Fruit fly (Drosophila melanogaster) whole organism, embryonic: Measurements from ENCODE around the gene Acf.

Experiments
- ATbp ChIP-seq: fragments of 200-800 bp; sonication (Bioruptor generic); optimal IDR thresholded peaks from 2 replicates; lab custom pipeline; 2017; ENCODE audit warnings: missing biosample characterization, mild to moderate bottlenecking, missing genetic modification characterization, missing genetic modification reagents
- CG10209 ChIP-seq: fragments of 200-800 bp; sonication (Bioruptor generic); optimal IDR thresholded peaks from 3 replicates; lab custom pipeline; 2017; ENCODE audit warnings: missing biosample characterization, mild to moderate bottlenecking, missing genetic modification characterization, missing genetic modification reagents
- CG12236 ChIP-seq: fragments of 200-800 bp; sonication (Bioruptor generic); optimal IDR thresholded peaks from 2 replicates; lab custom pipeline; 2016; ENCODE audit warnings: missing biosample characterization, missing genetic modification characterization
- CG12659 ChIP-seq: fragments of 200-800 bp; sonication (Bioruptor generic); optimal IDR thresholded peaks from 3 replicates; lab custom pipeline; 2017; ENCODE audit warnings: mild to moderate bottlenecking, missing biosample characterization, missing genetic modification reagents, missing genetic modification characterization
- CG13287 ChIP-seq: fragments of 200-800 bp; sonication (Bioruptor generic); IDR thresholded peaks from 2 replicates; pipeline ENCODE4 v1.3.6; 2022; ENCODE audit warnings: missing biosample characterization, missing genetic modification characterization; ENCODE audit not compliant: partially characterized antibody
- CG13894 ChIP-seq: fragments of 200-800 bp; sonication (Bioruptor generic); optimal IDR thresholded peaks from 3 replicates; lab custom pipeline; 2018; ENCODE audit warnings: missing biosample characterization, mild to moderate bottlenecking, missing genetic modification characterization, moderate library complexity
- CG1529 ChIP-seq: fragments of 200-800 bp; sonication (Bioruptor generic); optimal IDR thresholded peaks from 3 replicates; lab custom pipeline; 2018; ENCODE audit warnings: missing biosample characterization, missing genetic modification characterization
- CG15479 ChIP-seq: fragments of 200-800 bp; sonication (Bioruptor generic); optimal IDR thresholded peaks from 3 replicates; lab custom pipeline; 2019; ENCODE audit warnings: missing biosample characterization, mild to moderate bottlenecking, missing genetic modification characterization, moderate library complexity
- CG1602 ChIP-seq: fragments of 200-800 bp; sonication (Bioruptor generic); optimal IDR thresholded peaks from 3 replicates; lab custom pipeline; 2016; ENCODE audit warnings: missing biosample characterization, missing genetic modification characterization
- CG1832 ChIP-seq: fragments of 200-800 bp; sonication (Bioruptor generic); optimal IDR thresholded peaks from 2 replicates; lab custom pipeline; 2017; ENCODE audit warnings: missing biosample characterization, mild to moderate bottlenecking, missing genetic modification characterization, inconsistent platforms
- CG2129 ChIP-seq: fragments of 200-800 bp; sonication (Bioruptor generic); IDR thresholded peaks from 2 replicates; pipeline ENCODE4 v1.3.6; 2022; ENCODE audit warnings: missing biosample characterization, missing genetic modification characterization; ENCODE audit not compliant: partially characterized antibody
- CG32772 ChIP-seq: fragments of 200-800 bp; sonication (Bioruptor generic); IDR thresholded peaks from 2 replicates; pipeline ENCODE4 v1.3.6; 2022; ENCODE audit warnings: missing biosample characterization, missing genetic modification characterization
- CG3281 ChIP-seq: fragments of 200-800 bp; sonication (Bioruptor generic); optimal IDR thresholded peaks from 3 replicates; lab custom pipeline; 2017; ENCODE audit warnings: missing biosample characterization, mild to moderate bottlenecking, missing genetic modification characterization
- CG3847 ChIP-seq: fragments of 200-800 bp; sonication (Bioruptor generic); IDR thresholded peaks from 2 replicates; pipeline ENCODE4 v1.3.6; 2022; ENCODE audit warnings: missing biosample characterization, missing genetic modification characterization
- CG4424 ChIP-seq: fragments of 200-800 bp; sonication (Bioruptor generic); optimal IDR thresholded peaks from 3 replicates; lab custom pipeline; 2016; ENCODE audit warnings: missing biosample characterization, missing genetic modification characterization
- CG6654 ChIP-seq: fragments of 200-800 bp; sonication (Bioruptor generic); optimal IDR thresholded peaks from 2 replicates; lab custom pipeline; 2017; ENCODE audit warnings: missing biosample characterization, mild to moderate bottlenecking, missing genetic modification characterization
- CG6765 ChIP-seq: fragments of 200-800 bp; sonication (Bioruptor generic); optimal IDR thresholded peaks from 3 replicates; lab custom pipeline; 2017; ENCODE audit warnings: missing biosample characterization, mild to moderate bottlenecking, missing genetic modification characterization
- CG6791 ChIP-seq: fragments of 200-800 bp; sonication (Bioruptor generic); IDR thresholded peaks from 3 replicates; pipeline ENCODE4 v1.3.6; 2022; ENCODE audit warnings: missing biosample characterization, missing genetic modification characterization; ENCODE audit not compliant: partially characterized antibody
- CG6854 ChIP-seq: fragments of 200-800 bp; sonication (Bioruptor generic); optimal IDR thresholded peaks from 3 replicates; lab custom pipeline; 2017; ENCODE audit warnings: missing biosample characterization, mild to moderate bottlenecking, missing genetic modification characterization
- CG7745 ChIP-seq: fragments of 200-800 bp; sonication (Bioruptor generic); optimal IDR thresholded peaks from 2 replicates; lab custom pipeline; 2018; ENCODE audit warnings: missing biosample characterization, mild to moderate bottlenecking, missing genetic modification characterization, moderate library complexity
- D19B ChIP-seq: fragments of 200-800 bp; sonication (Bioruptor generic); optimal IDR thresholded peaks from 2 replicates; lab custom pipeline; 2017; ENCODE audit warnings: missing biosample characterization, mild to moderate bottlenecking, missing genetic modification characterization
- HmgZ ChIP-seq: fragments of 200-800 bp; sonication (Bioruptor generic); optimal IDR thresholded peaks from 2 replicates; lab custom pipeline; 2018; ENCODE audit warnings: missing biosample characterization, mild to moderate bottlenecking, missing genetic modification characterization
- MESR4 ChIP-seq: fragments of 200-800 bp; sonication (Bioruptor generic); optimal IDR thresholded peaks from 2 replicates; lab custom pipeline; 2018; ENCODE audit warnings: missing biosample characterization, mild to moderate bottlenecking, missing genetic modification characterization, moderate library complexity
- NC2β ChIP-seq: fragments of 200-800 bp; sonication (Bioruptor generic); optimal IDR thresholded peaks from 2 replicates; lab custom pipeline; 2016; ENCODE audit warnings: missing biosample characterization, missing genetic modification characterization
- PHDP ChIP-seq: fragments of 200-800 bp; sonication (Bioruptor generic); optimal IDR thresholded peaks from 3 replicates; lab custom pipeline; 2018; ENCODE audit warnings: missing biosample characterization, mild to moderate bottlenecking, missing genetic modification characterization, moderate library complexity
- Spps ChIP-seq: fragments of 200-800 bp; sonication (Bioruptor generic); optimal IDR thresholded peaks from 2 replicates; lab custom pipeline; 2018; ENCODE audit warnings: missing biosample characterization, mild to moderate bottlenecking, missing genetic modification characterization
- Ssrp ChIP-seq: fragments of 200-800 bp; sonication (Bioruptor generic); optimal IDR thresholded peaks from 2 replicates; lab custom pipeline; 2018; ENCODE audit warnings: missing biosample characterization, mild to moderate bottlenecking, missing genetic modification characterization, moderate library complexity
- Taf1 ChIP-seq: fragments of 200-800 bp; sonication (Bioruptor generic); IDR thresholded peaks from 2 replicates; pipeline ENCODE4 v1.3.6; 2022; ENCODE audit warnings: missing biosample characterization, missing genetic modification characterization
- Usf ChIP-seq: fragments of 200-800 bp; sonication (Bioruptor generic); optimal IDR thresholded peaks from 2 replicates; lab custom pipeline; 2017; ENCODE audit warnings: missing genotype, missing biosample characterization, missing genetic modification characterization
- ash1 ChIP-seq: fragments of 200-800 bp; sonication (Bioruptor generic); optimal IDR thresholded peaks from 2 replicates; lab custom pipeline; 2018; ENCODE audit warnings: missing biosample characterization, mild to moderate bottlenecking, missing genetic modification characterization
- cato ChIP-seq: fragments of 200-800 bp; sonication (Bioruptor generic); optimal IDR thresholded peaks from 2 replicates; lab custom pipeline; 2016; ENCODE audit warnings: missing biosample characterization, missing genetic modification characterization, borderline replicate concordance
- cg ChIP-seq: fragments of 200-800 bp; sonication (Bioruptor generic); optimal IDR thresholded peaks from 3 replicates; lab custom pipeline; 2019; ENCODE audit warnings: missing biosample characterization, mild to moderate bottlenecking, missing genetic modification characterization, moderate library complexity
- croc ChIP-seq: fragments of 200-800 bp; sonication (Bioruptor generic); conservative IDR thresholded peaks from 3 replicates; pipeline ENCODE4 v1.3.6; 2022; ENCODE audit warnings: missing biosample characterization, missing genetic modification characterization
- dpn ChIP-seq, 2 experiments: fragments of 200-800 bp; sonication (Bioruptor generic); optimal IDR thresholded peaks; 3 replicates each; lab custom pipeline; 2016; ENCODE audit warnings: missing biosample characterization in 2 of 2, missing genetic modification characterization in 2 of 2
- esg ChIP-seq: fragments of 200-800 bp; sonication (Bioruptor generic); conservative IDR thresholded peaks from 2 replicates; pipeline ENCODE4 v1.3.6; 2022; ENCODE audit warnings: missing biosample characterization, missing genetic modification characterization
- eve ChIP-seq, 2 experiments: fragments of >200 bp; optimal IDR thresholded peaks; 2 replicates each; lab custom pipeline; 2017; ENCODE audit warnings: missing biosample characterization in 2 of 2, missing genetic modification characterization in 2 of 2
- grn ChIP-seq: fragments of 200-800 bp; sonication (Bioruptor generic); optimal IDR thresholded peaks from 3 replicates; lab custom pipeline; 2017; ENCODE audit warnings: missing biosample characterization, missing genetic modification characterization
- ind ChIP-seq: fragments of 200-800 bp; sonication (Bioruptor generic); optimal IDR thresholded peaks from 3 replicates; lab custom pipeline; 2016; ENCODE audit warnings: missing biosample characterization, missing genetic modification characterization
- kni ChIP-seq: fragments of 200-800 bp; sonication (Bioruptor generic); optimal IDR thresholded peaks from 3 replicates; lab custom pipeline; 2017; ENCODE audit warnings: mild to moderate bottlenecking, missing biosample characterization, missing genetic modification reagents, missing genetic modification characterization
- lilli ChIP-seq: fragments of 200-800 bp; sonication (Bioruptor generic); optimal IDR thresholded peaks from 3 replicates; lab custom pipeline; 2016; ENCODE audit warnings: missing biosample characterization, missing genetic modification characterization
- lov ChIP-seq, 2 experiments: fragments of 200-800 bp in 1 of 2; fragments of >200 bp in 1 of 2; sonication (Bioruptor generic) in 1 of 2; IDR thresholded peaks in 1 of 2; optimal IDR thresholded peaks in 1 of 2; 2 replicates in 1 of 2; 3 replicates in 1 of 2; pipeline versions ENCODE4 v1.3.6 to Lab custom; 2017 to 2022; ENCODE audit warnings: missing biosample characterization in 1 of 2, missing genetic modification characterization in 1 of 2
- mam ChIP-seq: fragments of 200-800 bp; sonication (Bioruptor generic); optimal IDR thresholded peaks from 3 replicates; lab custom pipeline; 2016; ENCODE audit warnings: missing biosample characterization, missing genetic modification characterization
- odd ChIP-seq: fragments of 200-800 bp; sonication (Bioruptor generic); optimal IDR thresholded peaks from 2 replicates; lab custom pipeline; 2017; ENCODE audit warnings: missing biosample characterization, mild to moderate bottlenecking, missing genetic modification characterization
- onecut ChIP-seq: fragments of 200-800 bp; sonication (Bioruptor generic); IDR thresholded peaks from 2 replicates; pipeline ENCODE4 v1.3.6; 2022; ENCODE audit warnings: missing biosample characterization, missing genetic modification characterization
- otp ChIP-seq: fragments of 200-800 bp; sonication (Bioruptor generic); IDR thresholded peaks from 3 replicates; pipeline ENCODE4, ENCODE4 v1.3.6; 2022; ENCODE audit warnings: missing biosample characterization, missing genetic modification characterization
- peb ChIP-seq: fragments of 200-800 bp; sonication (Bioruptor generic); IDR thresholded peaks from 2 replicates; pipeline ENCODE4 v1.3.6; 2022; ENCODE audit warnings: missing biosample characterization, missing genetic modification characterization
- pum ChIP-seq: fragments of 200-800 bp; sonication (Bioruptor generic); optimal IDR thresholded peaks from 2 replicates; lab custom pipeline; 2016; ENCODE audit warnings: missing biosample characterization, missing genetic modification characterization
- stwl ChIP-seq: fragments of 200-800 bp; sonication (Bioruptor generic); optimal IDR thresholded peaks from 3 replicates; lab custom pipeline; 2018; ENCODE audit warnings: missing biosample characterization, mild to moderate bottlenecking, missing genetic modification characterization, moderate library complexity
- twi ChIP-seq: fragments of 200-800 bp; optimal IDR thresholded peaks from 2 replicates; lab custom pipeline; 2019; ENCODE audit warnings: missing biosample characterization, mild to moderate bottlenecking, missing genetic modification characterization, moderate library complexity
- zf30C ChIP-seq: fragments of 200-800 bp; sonication (Bioruptor generic); optimal IDR thresholded peaks from 3 replicates; lab custom pipeline; 2018; ENCODE audit warnings: missing biosample characterization, mild to moderate bottlenecking, missing genetic modification characterization

Gene Acf

DNA sequence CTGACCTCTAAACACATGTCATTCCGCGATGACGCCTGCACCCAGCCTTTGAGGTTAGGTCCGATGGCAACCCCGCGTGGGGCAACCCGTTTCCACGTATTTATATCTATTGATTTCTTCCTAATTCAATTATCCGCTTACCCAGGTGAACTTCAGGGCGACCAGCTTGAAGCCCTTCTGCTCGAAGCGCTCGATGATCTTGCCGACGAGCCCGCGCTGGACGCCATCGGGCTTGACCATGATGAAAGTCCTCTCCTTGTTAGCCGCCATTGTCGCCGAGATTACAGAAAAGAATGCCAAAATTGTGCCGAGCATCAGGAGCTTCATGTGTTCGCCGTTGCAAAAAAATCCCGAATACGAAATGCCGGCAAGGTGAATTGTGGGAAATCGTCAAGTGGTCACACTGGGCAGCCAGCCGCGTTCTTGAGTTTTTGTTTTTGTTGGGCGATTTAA lies 48.1 kb upstream of the Acf start, which contains the start of gene awd (continued):
- no peak for TF ChIP-seq ATbp (GFP tag; lab: Kevin White, UChicago)
- no peak for TF ChIP-seq Spps
- TF ChIP-seq HmgZ (tag; lab: Kevin White, UChicago): peak; percentile 50
- TF ChIP-seq peb (GFP tag; lab: Robert Waterston, UW): no peak
- TF ChIP-seq Taf1: no peak
- TF ChIP-seq Usf: no peak
- peak in 1 of 2 experiments; percentile 1 for TF ChIP-seq dpn (GFP tag; optimal IDR thresholded peaks at IDR 0.05; lab: Kevin White, UChicago)
- TF ChIP-seq mam (GFP tag; lab: Kevin White, UChicago): no peak
- no peak for TF ChIP-seq esg (GFP tag; lab: Robert Waterston, UW)
- TF ChIP-seq cg (GFP tag; lab: Kevin White, UChicago): no peak
- TF ChIP-seq CG3847 (GFP tag; lab: Robert Waterston, UW): no peak
- peak; percentile 50 for TF ChIP-seq stwl (tag; lab: Kevin White, UChicago)
- TF ChIP-seq CG1529 (GFP tag; lab: Kevin White, UChicago): no peak
- TF ChIP-seq MESR4: peak; percentile 89
- TF ChIP-seq CG12236 (GFP tag; lab: Kevin White, UChicago): no peak
- no peak for TF ChIP-seq D19B (GFP tag; lab: Kevin White, UChicago)
- no peak for TF ChIP-seq CG6791 (GFP tag; lab: Robert Waterston, UW)
- no peak for TF ChIP-seq CG4424 (GFP tag; lab: Kevin White, UChicago)
- no peak for TF ChIP-seq pum (GFP tag; lab: Kevin White, UChicago)
- TF ChIP-seq ash1 (GFP tag; lab: Kevin White, UChicago): no peak
- no peak for TF ChIP-seq CG10209 (GFP tag; lab: Kevin White, UChicago)
- TF ChIP-seq CG1602 (GFP tag; lab: Kevin White, UChicago): no peak
- no peak for TF ChIP-seq ind (GFP tag; lab: Kevin White, UChicago)
- no peak for TF ChIP-seq otp (GFP tag; lab: Robert Waterston, UW)
- TF ChIP-seq CG15479 (GFP tag; lab: Kevin White, UChicago): no peak
- peak; percentile 75 for TF ChIP-seq onecut
- TF ChIP-seq CG6654: no peak
- TF ChIP-seq odd: no peak
- TF ChIP-seq CG13894 (tag; lab: Kevin White, UChicago): no peak
- TF ChIP-seq CG7745 (tag; lab: Kevin White, UChicago): no peak
- peak; percentile 23; the same call in 1 of the 2 replicates for TF ChIP-seq CG13287 (GFP tag; lab: Robert Waterston, UW)
- no peak for TF ChIP-seq PHDP
- no peak for TF ChIP-seq kni (GFP tag; lab: Kevin White, UChicago)
- TF ChIP-seq CG1832 (GFP tag; lab: Kevin White, UChicago): no peak
- no peak for TF ChIP-seq Ssrp (tag; lab: Kevin White, UChicago)
- TF ChIP-seq CG6854: no peak
- TF ChIP-seq lov (optimal IDR thresholded peaks at IDR 0.05; lab: Kevin White, UChicago): no peak
- TF ChIP-seq lov (GFP tag; IDR thresholded peaks at IDR 0.05; lab: Robert Waterston, UW): peak; percentile 28; the same call in 1 of the 3 replicates
- no peak for TF ChIP-seq zf30C (GFP tag; lab: Kevin White, UChicago)
- TF ChIP-seq eve (GFP tag; optimal IDR thresholded peaks at IDR 0.05; lab: Kevin White, UChicago): no peak
- no peak for TF ChIP-seq CG32772 (GFP tag; lab: Robert Waterston, UW)
- TF ChIP-seq twi (tag; lab: Kevin White, UChicago): no peak
- TF ChIP-seq cato (GFP tag; lab: Kevin White, UChicago): no peak
- TF ChIP-seq CG12659 (GFP tag; lab: Kevin White, UChicago): peak; percentile 75
- no peak for TF ChIP-seq CG6765 (GFP tag; lab: Kevin White, UChicago)
- TF ChIP-seq croc (GFP tag; lab: Robert Waterston, UW): no peak
- no peak for TF ChIP-seq grn (GFP tag; lab: Kevin White, UChicago)
- TF ChIP-seq CG3281 (GFP tag; lab: Kevin White, UChicago): peak; percentile 34
- no peak for TF ChIP-seq lilli (GFP tag; lab: Kevin White, UChicago)
- no peak for TF ChIP-seq NC2β
- no peak for TF ChIP-seq CG2129 (GFP tag; lab: Robert Waterston, UW)
